Worm (Caenorhabditis elegans): ENCODE results near the gene clec-64.

clec-64 gene

ce11 chrII:12897942-12898341 is at the start of gene clec-64:
Gene clec-64 (plus strand): TSS chrII:12898242.
- no peak for TF ChIP-seq fkh-8 (tag; optimal IDR thresholded peaks at IDR 0.05)
- TF ChIP-seq tlp-1 (tag; optimal IDR thresholded peaks at IDR 0.05) = no peak
- TF ChIP-seq elt-3 (tag; optimal IDR thresholded peaks at IDR 0.05) = no peak
- TF ChIP-seq jun-1 (tag; optimal IDR thresholded peaks at IDR 0.05) = no peak
- TF ChIP-seq hlh-4 (tag; optimal IDR thresholded peaks at IDR 0.05) = no peak
- no peak for TF ChIP-seq efl-1 (optimal IDR thresholded peaks at IDR 0.05)
- no peak for TF ChIP-seq efl-1 (GFP tag; optimal IDR thresholded peaks at IDR 0.05 in 1 of 2)
- no peak for TF ChIP-seq fkh-10 (GFP tag; optimal IDR thresholded peaks at IDR 0.05)
- TF ChIP-seq ama-1 (optimal IDR thresholded peaks at IDR 0.05) = no peak
- no peak for TF ChIP-seq ceh-8 (GFP tag; optimal IDR thresholded peaks at IDR 0.05)
- TF ChIP-seq mef-2 (tag; optimal IDR thresholded peaks at IDR 0.05) = no peak
- TF ChIP-seq blmp-1 (tag; optimal IDR thresholded peaks at IDR 0.05) = no peak
- no peak for TF ChIP-seq unc-30 (tag; optimal IDR thresholded peaks at IDR 0.05)
- no peak for TF ChIP-seq ztf-11 (tag; optimal IDR thresholded peaks at IDR 0.05)
- TF ChIP-seq pax-3 (tag; optimal IDR thresholded peaks at IDR 0.05) = no peak
- TF ChIP-seq lin-35 (GFP tag; optimal IDR thresholded peaks at IDR 0.05) = no peak
- no peak for TF ChIP-seq unc-98 (GFP tag; IDR thresholded peaks at IDR 0.05)
- TF ChIP-seq unc-62 (GFP tag; optimal IDR thresholded peaks at IDR 0.05) = no peak
- no peak for TF ChIP-seq mab-9 (GFP tag; IDR thresholded peaks at IDR 0.05)
- no peak for TF ChIP-seq nhr-47 (tag; optimal IDR thresholded peaks at IDR 0.05)
- TF ChIP-seq hpl-2 (GFP tag; optimal IDR thresholded peaks at IDR 0.05) = no peak

- TF ChIP-seq mdl-1 (tag; optimal IDR thresholded peaks at IDR 0.05) = no peak
- TF ChIP-seq mab-9 (GFP tag; IDR thresholded peaks at IDR 0.05) = no peak
- no peak for TF ChIP-seq ceh-63 (GFP tag; optimal IDR thresholded peaks at IDR 0.05)
- TF ChIP-seq alr-1 (tag; optimal IDR thresholded peaks at IDR 0.05; ENCODE audit: borderline replicate concordance) = no peak
- no peak for TF ChIP-seq aha-1 (tag; optimal IDR thresholded peaks at IDR 0.05)
- no peak for TF ChIP-seq ceh-82 (tag; optimal IDR thresholded peaks at IDR 0.05)
- no peak for TF ChIP-seq nhr-71 (tag; optimal IDR thresholded peaks at IDR 0.05)
- no peak for TF ChIP-seq C16A3.4 (tag; optimal IDR thresholded peaks at IDR 0.05)
- no peak for TF ChIP-seq lin-13 (GFP tag; optimal IDR thresholded peaks at IDR 0.05)
- TF ChIP-seq hlh-17 (GFP tag; optimal IDR thresholded peaks at IDR 0.05; ENCODE audit: borderline replicate concordance) = no peak
- no peak for TF ChIP-seq hpl-2 (GFP tag; optimal IDR thresholded peaks at IDR 0.05)
- no peak for TF ChIP-seq C04F5.9 (tag; optimal IDR thresholded peaks at IDR 0.05)
- no peak for TF ChIP-seq nhr-90 (tag; optimal IDR thresholded peaks at IDR 0.05; ENCODE audit: poor library complexity)
- TF ChIP-seq pag-3 (tag; optimal IDR thresholded peaks at IDR 0.05; ENCODE audit: borderline replicate concordance, insufficient read depth) = no peak
Measured at ce11 chrII:12850129-12850528, 47.9 kb upstream of the clec-64 start, which contains the start of gene Y46G5A.28. Gene Y46G5A.28 (plus strand): TSS chrII:12850429.

ce11 chrII:12855900-12856299 is 42.1 kb upstream of the clec-64 start, which contains the start of gene Y46G5A.29:
Gene Y46G5A.29 (plus strand): TSS chrII:12856200.
- TF ChIP-seq unc-86 (tag; optimal IDR thresholded peaks at IDR 0.05) (no peak), mep-1 (tag; optimal IDR thresholded peaks at IDR 0.05) (no peak), xbp-1 (tag; optimal IDR thresholded peaks at IDR 0.05) (no peak), alr-1 (tag; optimal IDR thresholded peaks at IDR 0.05; ENCODE audit: borderline replicate concordance) (no peak), elt-2 (tag; optimal IDR thresholded peaks at IDR 0.05) (no peak), mef-2 (tag; optimal IDR thresholded peaks at IDR 0.05) (no peak), lsy-2 (tag; optimal IDR thresholded peaks at IDR 0.05) (no peak), tlp-1 (tag; optimal IDR thresholded peaks at IDR 0.05) (no peak), egl-27 (tag; optimal IDR thresholded peaks at IDR 0.05) (no peak), swsn-7 (tag; optimal IDR thresholded peaks at IDR 0.05) (no peak), sox-4 (tag; optimal IDR thresholded peaks at IDR 0.05) (no peak), Y116A8C.19 (tag; optimal IDR thresholded peaks at IDR 0.05; ENCODE audit: borderline replicate concordance) (no peak), skn-1 (tag; optimal IDR thresholded peaks at IDR 0.05) (no peak), ets-5 (GFP tag; IDR thresholded peaks at IDR 0.05) (no peak), unc-98 (GFP tag; IDR thresholded peaks at IDR 0.05) (no peak)

Measured in whole organism, L1 larva.